Worm (Caenorhabditis elegans): ENCODE measurements around the gene Y38E10A.28.

DNA sequence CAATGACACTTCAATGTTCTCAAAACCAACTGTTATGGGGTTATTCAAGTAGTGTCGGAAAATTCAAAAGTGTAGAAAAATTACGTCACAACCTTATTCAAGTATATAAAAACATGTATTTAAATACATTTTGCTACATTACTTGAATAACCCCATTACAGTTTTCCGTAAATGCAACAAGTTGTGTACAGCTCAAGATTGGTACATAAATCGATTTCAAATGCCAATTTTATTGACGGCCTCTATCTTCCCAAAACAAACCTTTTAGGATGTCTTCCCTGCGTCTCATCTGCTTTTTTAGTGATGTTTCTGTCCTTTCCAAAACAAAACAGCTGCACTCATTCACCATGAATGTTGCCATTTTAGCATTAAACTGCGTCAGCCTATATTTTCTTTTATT lies at the start of gene Y38E10A.28:
- no peak for TF ChIP-seq pes-1 (GFP tag; IDR thresholded peaks at IDR 0.05)
- TF ChIP-seq ama-1 (optimal IDR thresholded peaks at IDR 0.05), result no peak
- no peak for TF ChIP-seq flt-1 (GFP tag; IDR thresholded peaks at IDR 0.05)
- TF ChIP-seq ceh-13 (GFP tag; optimal IDR thresholded peaks at IDR 0.05), result no peak
- no peak for TF ChIP-seq aly-1 (tag; optimal IDR thresholded peaks at IDR 0.05)
- TF ChIP-seq scrt-1 (GFP tag; IDR thresholded peaks at IDR 0.05), result no peak
- no peak for TF ChIP-seq B0310.2 (tag; optimal IDR thresholded peaks at IDR 0.05)
- TF ChIP-seq F13C5.2 (tag; optimal IDR thresholded peaks at IDR 0.05), result no peak
- no peak for TF ChIP-seq hnd-1 (tag; optimal IDR thresholded peaks at IDR 0.05)
- TF ChIP-seq tbx-11 (GFP tag; IDR thresholded peaks at IDR 0.05), result no peak
- no peak for TF ChIP-seq tra-4 (tag; optimal IDR thresholded peaks at IDR 0.05)

Measured in whole organism, early embryonic.